Worm (Caenorhabditis elegans): Measurements from ENCODE around the gene K10B2.4.

Gene K10B2.4

DNA sequence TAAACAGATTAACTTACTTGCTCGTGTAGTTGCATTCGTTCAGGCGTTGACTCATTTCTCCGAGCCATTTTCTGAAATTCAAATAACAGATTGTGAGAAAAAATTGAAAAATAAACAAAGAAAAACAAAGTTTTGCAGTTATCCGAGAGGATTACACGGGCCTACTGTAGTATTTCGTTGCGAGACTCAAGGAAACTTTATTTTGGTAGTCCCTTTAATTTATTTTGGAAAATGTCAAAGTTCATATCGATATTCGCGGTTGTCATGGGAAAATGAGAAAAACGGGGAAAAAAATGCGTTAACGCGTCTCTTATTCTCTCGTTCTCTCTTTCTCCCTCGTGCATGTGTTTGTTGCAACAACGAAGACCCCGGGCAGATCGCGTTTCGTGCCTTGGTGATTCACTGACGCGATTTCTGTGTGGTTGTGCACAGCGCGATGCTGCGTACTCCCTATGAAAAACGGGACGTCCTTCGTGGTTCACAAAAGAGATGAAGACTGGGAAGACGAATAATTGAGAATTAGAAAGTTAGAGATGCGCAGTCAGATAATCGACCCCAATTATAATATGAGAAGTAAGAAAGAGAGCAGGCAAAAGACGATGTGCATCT, 29.4 kb downstream of the K10B2.4 start, which contains the start of gene set-4 (continued):
- no peak for TF ChIP-seq Y56A3A.18 (GFP tag; IDR thresholded peaks at IDR 0.05)
- peak; percentile 91 for TF ChIP-seq nfyb-1 (GFP tag; IDR thresholded peaks at IDR 0.05)
- no peak for TF ChIP-seq F39B2.1 (GFP tag; IDR thresholded peaks at IDR 0.05)
- peak; percentile 87 for TF ChIP-seq ceh-27 (GFP tag; optimal IDR thresholded peaks at IDR 0.05)
- TF ChIP-seq snpc-3.4 (tag; optimal IDR thresholded peaks at IDR 0.05): no peak
- TF ChIP-seq ZK185.1 (tag; optimal IDR thresholded peaks at IDR 0.05; ENCODE audit: poor library complexity, severe bottlenecking): peak; percentile 68
- TF ChIP-seq mel-28 (tag; optimal IDR thresholded peaks at IDR 0.05; ENCODE audit: borderline replicate concordance): no peak
- TF ChIP-seq hrde-1 (tag; optimal IDR thresholded peaks at IDR 0.05; ENCODE audit: borderline replicate concordance): no peak
- TF ChIP-seq egl-18 (GFP tag; IDR thresholded peaks at IDR 0.05): peak; percentile 55; the same call in 1 of the 2 replicates
- no peak for TF ChIP-seq nfya-2 (GFP tag; IDR thresholded peaks at IDR 0.05)
- no peak for TF ChIP-seq F55B11.4 (tag; optimal IDR thresholded peaks at IDR 0.05; ENCODE audit: borderline replicate concordance, insufficient read depth)
- TF ChIP-seq tlf-1 (GFP tag; optimal IDR thresholded peaks at IDR 0.05): peak; percentile 60
- TF ChIP-seq tbx-9 (tag; optimal IDR thresholded peaks at IDR 0.05; ENCODE audit: borderline replicate concordance): no peak
- no peak for TF ChIP-seq aptf-2 (GFP tag; conservative IDR thresholded peaks at IDR 0.05)
- TF ChIP-seq attf-3 (GFP tag; conservative IDR thresholded peaks at IDR 0.05): 0 out of 2 replicates have a peak, but pooled peaks have one; percentile 37
- no peak for TF ChIP-seq attf-6 (GFP tag; IDR thresholded peaks at IDR 0.05)
- no peak for TF ChIP-seq mxl-1 (tag; optimal IDR thresholded peaks at IDR 0.05)
- peak; percentile 44 for TF ChIP-seq F22D6.2 (tag; optimal IDR thresholded peaks at IDR 0.05)
- peak; percentile 77 for TF ChIP-seq ceh-100 (GFP tag; IDR thresholded peaks at IDR 0.05)
- TF ChIP-seq lin-26 (GFP tag; IDR thresholded peaks at IDR 0.05): no peak
- peak; percentile 4 for TF ChIP-seq snpc-4 (GFP tag; optimal IDR thresholded peaks at IDR 0.05)
- TF ChIP-seq snpc-4 (tag; optimal IDR thresholded peaks at IDR 0.05): peak; percentile 6 to 81 (median 64)
- peak; percentile 10 for TF ChIP-seq him-1 (tag; optimal IDR thresholded peaks at IDR 0.05)
- peak; percentile 57 for TF ChIP-seq nhr-90 (tag; optimal IDR thresholded peaks at IDR 0.05)
- peak; percentile 2 for TF ChIP-seq unc-130 (GFP tag; optimal IDR thresholded peaks at IDR 0.05)
- no peak for TF ChIP-seq ceh-58 (GFP tag; IDR thresholded peaks at IDR 0.05)
- no peak for TF ChIP-seq Y79H2A.3 (GFP tag; conservative IDR thresholded peaks at IDR 0.05)
- TF ChIP-seq lin-35 (GFP tag; optimal IDR thresholded peaks at IDR 0.05): peak in 2 of 3 experiments; percentile 28 to 90
- no peak for TF ChIP-seq hlh-12 (tag; optimal IDR thresholded peaks at IDR 0.05)
- no peak for TF ChIP-seq hlh-26 (GFP tag; conservative IDR thresholded peaks at IDR 0.05)
- TF ChIP-seq nhr-27 (tag; optimal IDR thresholded peaks at IDR 0.05): no peak
- TF ChIP-seq lsy-27 (tag; optimal IDR thresholded peaks at IDR 0.05; ENCODE audit: borderline replicate concordance, insufficient read depth): no peak
- TF ChIP-seq ztf-22 (GFP tag; optimal IDR thresholded peaks at IDR 0.05): no peak
- peak; percentile 11 for TF ChIP-seq zim-3 (tag; optimal IDR thresholded peaks at IDR 0.05)
- TF ChIP-seq D2030.7 (GFP tag; IDR thresholded peaks at IDR 0.05): no peak
- TF ChIP-seq mes-4 (tag; optimal IDR thresholded peaks at IDR 0.05): no peak
- no peak for TF ChIP-seq F37B4.10 (GFP tag; IDR thresholded peaks at IDR 0.05)
- TF ChIP-seq Y53G8AR.9 (GFP tag; conservative IDR thresholded peaks at IDR 0.05): peak; percentile 82
- no peak for TF ChIP-seq ztf-25 (GFP tag; IDR thresholded peaks at IDR 0.05)
- TF ChIP-seq B0261.1 (tag; optimal IDR thresholded peaks at IDR 0.05): no peak
- peak; percentile 75 for TF ChIP-seq ets-4 (GFP tag; optimal IDR thresholded peaks at IDR 0.05)
- peak; percentile 68 for TF ChIP-seq hmg-1.2 (GFP tag; IDR thresholded peaks at IDR 0.05)
- no peak for TF ChIP-seq snpc-1.3 (tag; optimal IDR thresholded peaks at IDR 0.05; ENCODE audit: insufficient read depth)
- peak; percentile 55 for TF ChIP-seq dpl-1 (GFP tag; optimal IDR thresholded peaks at IDR 0.05)
- TF ChIP-seq xnd-1 (tag; optimal IDR thresholded peaks at IDR 0.05): peak; percentile 62
- TF ChIP-seq mcd-1 (GFP tag; IDR thresholded peaks at IDR 0.05): peak; percentile 92
- TF ChIP-seq K11D2.4 (GFP tag; IDR thresholded peaks at IDR 0.05): peak; percentile 80
